Worm (Caenorhabditis elegans) whole organism, L1 larva: Measurements from ENCODE around the gene zmp-2.

Experiments used
- aly-2 ChIP-seq: fragments of 150-350 bp; optimal IDR thresholded peaks from 2 replicates; lab custom pipeline; 2014; ENCODE audit warnings: missing biosample characterization, missing genetic modification characterization
- elt-2 ChIP-seq: sonication (generic microtip); optimal IDR thresholded peaks from 2 replicates; lab custom pipeline; 2016; ENCODE audit warnings: missing genetic modification characterization, mild to moderate bottlenecking, inconsistent platforms, missing compliant biosample characterization, missing genetic modification reagents
- elt-3 ChIP-seq, 6 experiments: fragments of 150-350 bp in 1 of 6; sonication (generic microtip); optimal IDR thresholded peaks; 2 replicates each; lab custom pipeline; 2017 to 2018; ENCODE audit warnings: missing biosample characterization in 6 of 6, missing genetic modification characterization in 6 of 6, inconsistent platforms in 1 of 6
- nhr-47 ChIP-seq: sonication (generic microtip); optimal IDR thresholded peaks from 2 replicates; lab custom pipeline; 2016; ENCODE audit warnings: mild to moderate bottlenecking, missing genetic modification characterization, moderate library complexity, missing compliant biosample characterization
- swsn-7 ChIP-seq: sonication (generic microtip); optimal IDR thresholded peaks from 2 replicates; lab custom pipeline; 2016; ENCODE audit warnings: missing genetic modification characterization, missing compliant biosample characterization
- tbx-2 ChIP-seq: sonication (generic microtip); optimal IDR thresholded peaks from 2 replicates; lab custom pipeline; 2016; ENCODE audit warnings: missing genetic modification characterization, missing compliant biosample characterization

ce11 chrIII:2598491-2599065, 37.6 kb upstream of the zmp-2 start:
- no peak for TF ChIP-seq nhr-47 (tag; lab: Kevin White, UChicago)
- TF ChIP-seq aly-2 (tag; lab: Kevin White, UChicago): no peak
- no peak for TF ChIP-seq swsn-7
- no peak for TF ChIP-seq elt-2
- no peak for TF ChIP-seq elt-3 (tag; optimal IDR thresholded peaks at IDR 0.05; lab: Kevin White, UChicago)
- no peak for TF ChIP-seq tbx-2 (tag; lab: Kevin White, UChicago)
